Worm (Caenorhabditis elegans): ENCODE measurements around the gene Y11D7A.19.

DNA sequence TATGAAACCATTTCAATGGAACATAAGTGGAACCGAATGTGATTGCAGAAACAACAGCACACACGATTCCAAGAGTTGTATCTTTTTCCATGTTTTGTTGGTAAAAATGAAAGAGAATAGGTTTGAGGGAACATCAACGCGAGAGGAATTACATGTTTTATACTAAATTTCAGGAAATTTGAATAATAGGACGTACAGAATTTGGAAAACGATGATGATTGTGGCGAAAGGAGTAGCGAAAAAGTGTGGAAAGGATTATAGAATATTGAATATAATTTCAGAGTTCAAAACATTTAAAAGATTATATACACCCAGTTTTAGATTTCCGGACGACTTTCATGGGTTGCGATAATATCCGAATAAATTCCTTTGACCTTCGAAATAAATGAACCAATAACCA is 42.6 kb upstream of the Y11D7A.19 start, which contains the start of gene F49C12.6:
- TF ChIP-seq snpc-4 (tag; optimal IDR thresholded peaks at IDR 0.05) (no peak), lir-3 (tag; optimal IDR thresholded peaks at IDR 0.05; ENCODE audit: poor library complexity) (no peak), ama-1 (optimal IDR thresholded peaks at IDR 0.05) (no peak), unc-86 (tag; optimal IDR thresholded peaks at IDR 0.05) (no peak), zag-1 (tag; optimal IDR thresholded peaks at IDR 0.05) (no peak)
